Fruit fly (Drosophila melanogaster): ENCODE measurements around the gene CG42337.
A peak's percentile ranks its signal among the peaks of the same experiment; 100 is the strongest.

The CG42337 gene

DNA sequence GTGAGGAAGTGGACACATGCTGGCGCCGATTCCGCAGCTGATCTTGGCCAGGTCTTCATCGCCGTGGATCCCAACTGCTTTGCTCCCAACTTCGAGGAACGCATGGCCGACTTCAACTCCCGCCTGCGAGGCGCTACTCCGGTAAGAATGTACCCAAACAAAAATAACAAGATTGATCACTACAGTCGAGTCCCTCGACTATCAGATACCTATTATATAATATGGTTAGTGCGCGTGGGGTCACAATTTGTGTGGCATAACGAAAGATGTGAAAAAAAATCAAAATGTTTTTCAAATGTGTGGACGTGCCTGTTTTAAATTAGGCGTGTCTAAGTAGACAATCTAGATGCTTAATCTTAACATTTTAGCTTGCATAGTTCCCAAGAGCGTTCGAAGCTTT, 13.3 kb upstream of the CG42337 start (continued):
- TF ChIP-seq psq (GFP tag; optimal IDR thresholded peaks at IDR 0.05): no peak
- TF ChIP-seq CG10959 (GFP tag; IDR thresholded peaks at IDR 0.05): no peak
- peak; percentile 28; the same call in 1 of the 3 replicates for TF ChIP-seq CG34224 (GFP tag; IDR thresholded peaks at IDR 0.05; ENCODE audit: partially characterized antibody)
- TF ChIP-seq CG18476 (GFP tag; optimal IDR thresholded peaks at IDR 0.05): no peak
- TF ChIP-seq rib (GFP tag; IDR thresholded peaks at IDR 0.05): no peak
- TF ChIP-seq CG2889 (GFP tag; IDR thresholded peaks at IDR 0.05): no peak
- peak; percentile 34 for TF ChIP-seq sens (GFP tag)
- no peak for TF ChIP-seq CG9609 (GFP tag; optimal IDR thresholded peaks at IDR 0.05)
- TF ChIP-seq B-H2 (GFP tag; optimal IDR thresholded peaks at IDR 0.05): no peak
- TF ChIP-seq CG13424 (tag; optimal IDR thresholded peaks at IDR 0.05): no peak
- TF ChIP-seq mirr (GFP tag; optimal IDR thresholded peaks at IDR 0.05): no peak
- TF ChIP-seq D19B (GFP tag; optimal IDR thresholded peaks at IDR 0.05): peak; percentile 29
- peak; percentile 42; the same call in 1 of the 2 replicates for TF ChIP-seq bbx (GFP tag; IDR thresholded peaks at IDR 0.05; ENCODE audit: partially characterized antibody)
- no peak for TF ChIP-seq ash1 (GFP tag; optimal IDR thresholded peaks at IDR 0.05)
- peak in 1 of 2 experiments; percentile 91 for TF ChIP-seq Pdp1 (GFP tag; optimal IDR thresholded peaks at IDR 0.05)
- no peak for TF ChIP-seq Dref (GFP tag; IDR thresholded peaks at IDR 0.05)
- no peak for TF ChIP-seq gcm (GFP tag; optimal IDR thresholded peaks at IDR 0.05)
- TF ChIP-seq pfk (GFP tag; optimal IDR thresholded peaks at IDR 0.05): no peak
- TF ChIP-seq CG6791 (GFP tag; IDR thresholded peaks at IDR 0.05; ENCODE audit: partially characterized antibody): peak; percentile 61; the same call in 2 of the 3 replicates
- no peak for TF ChIP-seq CG1792 (GFP tag; optimal IDR thresholded peaks at IDR 0.05)
- no peak for TF ChIP-seq Gug (GFP tag; IDR thresholded peaks at IDR 0.05)
- TF ChIP-seq CG7963 (GFP tag; IDR thresholded peaks at IDR 0.05; ENCODE audit: partially characterized antibody): peak; percentile 66; the same call in 2 of the 3 replicates
- TF ChIP-seq sqz (GFP tag; optimal IDR thresholded peaks at IDR 0.05): no peak
- no peak for TF ChIP-seq gfzf (GFP tag; optimal IDR thresholded peaks at IDR 0.05)
- TF ChIP-seq CG2120 (GFP tag; optimal IDR thresholded peaks at IDR 0.05): no peak
- TF ChIP-seq CG18262 (tag; optimal IDR thresholded peaks at IDR 0.05): no peak
- no peak for TF ChIP-seq Hey (tag; optimal IDR thresholded peaks at IDR 0.05)

DNA sequence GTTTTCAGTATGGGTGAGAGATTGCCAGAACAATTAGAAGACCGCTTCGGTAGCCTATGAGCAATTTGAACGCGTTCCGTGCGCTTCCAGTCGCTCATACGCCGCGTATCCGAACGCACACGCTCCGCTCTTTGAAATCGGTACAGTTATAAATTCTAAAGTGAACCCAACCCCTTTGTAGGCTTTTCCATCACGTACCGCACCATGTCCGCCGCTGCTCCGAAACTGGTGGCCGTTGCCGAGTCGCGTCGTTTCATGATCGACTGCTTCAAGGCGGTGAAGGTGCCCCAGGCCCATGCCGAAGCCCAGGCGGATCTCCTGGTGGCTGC, 12.3 kb upstream of the CG42337 start:
- TF ChIP-seq Blimp-1 (GFP tag; optimal IDR thresholded peaks at IDR 0.05): no peak
- peak; percentile 65 for TF ChIP-seq Jarid2 (GFP tag; optimal IDR thresholded peaks at IDR 0.05)
- peak; percentile 39; the same call in 1 of the 2 replicates for TF ChIP-seq CG9932 (GFP tag; IDR thresholded peaks at IDR 0.05)
- 0 out of 2 replicates have a peak, but pooled peaks have one; percentile 22 for TF ChIP-seq nerfin-2 (GFP tag; IDR thresholded peaks at IDR 0.05; ENCODE audit: partially characterized antibody)
- TF ChIP-seq CG7839 (tag; optimal IDR thresholded peaks at IDR 0.05): no peak
- no peak for TF ChIP-seq pros (GFP tag; optimal IDR thresholded peaks at IDR 0.05)
- TF ChIP-seq CG1529 (GFP tag; optimal IDR thresholded peaks at IDR 0.05): no peak
- peak; percentile 52; the same call in 1 of the 2 replicates for TF ChIP-seq CG42726 (GFP tag; IDR thresholded peaks at IDR 0.05; ENCODE audit: partially characterized antibody)
- no peak for TF ChIP-seq wdn (GFP tag; IDR thresholded peaks at IDR 0.05)
- peak; percentile 45 for TF ChIP-seq Atf6 (GFP tag; IDR thresholded peaks at IDR 0.05)
- TF ChIP-seq CG12104 (GFP tag; optimal IDR thresholded peaks at IDR 0.05): no peak
- TF ChIP-seq CG34224 (GFP tag; IDR thresholded peaks at IDR 0.05; ENCODE audit: partially characterized antibody): peak; percentile 42; the same call in 1 of the 3 replicates
- 0 out of 3 replicates have a peak, but pooled peaks have one; percentile 13 for TF ChIP-seq CG34422 (GFP tag; IDR thresholded peaks at IDR 0.05)
- TF ChIP-seq Med (GFP tag): peak; percentile 72
- TF ChIP-seq CG16863 (GFP tag; optimal IDR thresholded peaks at IDR 0.05): no peak
- TF ChIP-seq Rfx (GFP tag; IDR thresholded peaks at IDR 0.05): peak; percentile 47; the same call in 1 of the 2 replicates
- peak; percentile 50; the same call in 1 of the 2 replicates for TF ChIP-seq NFAT (GFP tag; IDR thresholded peaks at IDR 0.05)
- TF ChIP-seq ac (GFP tag; optimal IDR thresholded peaks at IDR 0.05): no peak
- no peak for TF ChIP-seq HLH4C (GFP tag; IDR thresholded peaks at IDR 0.05; ENCODE audit: partially characterized antibody)
- no peak for TF ChIP-seq Hey (tag; optimal IDR thresholded peaks at IDR 0.05)
- TF ChIP-seq CG8290 (GFP tag; optimal IDR thresholded peaks at IDR 0.05): no peak
- peak in 1 of 2 experiments; percentile 43 for TF ChIP-seq CG8290 (tag; optimal IDR thresholded peaks at IDR 0.05)
- TF ChIP-seq Deaf1 (tag; optimal IDR thresholded peaks at IDR 0.05): peak; percentile 28
- no peak for TF ChIP-seq CG6765 (GFP tag; optimal IDR thresholded peaks at IDR 0.05)
- 0 out of 3 replicates have a peak, but pooled peaks have one; percentile 8 for TF ChIP-seq Dbx (GFP tag; IDR thresholded peaks at IDR 0.05)
- TF ChIP-seq Spps (tag; optimal IDR thresholded peaks at IDR 0.05): no peak

Measured in whole organism, embryonic.